Worm (Caenorhabditis elegans) whole organism, young adult: ENCODE measurements around the gene gck-4.

ENCODE experiments used
- F39B2.1 ChIP-seq: fragments of 200-800 bp; sonication (Bioruptor generic); IDR thresholded peaks from 2 replicates; pipeline ENCODE4 v1.3.6; 2022; ENCODE audit warnings: missing genetic modification reagents, missing genetic modification characterization, missing compliant biosample characterization
- cebp-1 ChIP-seq, 2 experiments: fragments of 200-800 bp in 1 of 2; sonication (Bioruptor generic) in 1 of 2; sonication (generic microtip) in 1 of 2; IDR thresholded peaks in 1 of 2; optimal IDR thresholded peaks in 1 of 2; 2 replicates each; pipeline versions ENCODE4 v1.3.6 to Lab custom; 2017 to 2022; ENCODE audit warnings: missing compliant biosample characterization in 2 of 2, missing genetic modification characterization in 2 of 2, mild to moderate bottlenecking in 1 of 2, missing genetic modification reagents in 1 of 2, moderate library complexity in 1 of 2
- ceh-100 ChIP-seq: fragments of 200-800 bp; sonication (Bioruptor generic); IDR thresholded peaks from 2 replicates; pipeline ENCODE4 v1.3.6; 2022; ENCODE audit warnings: missing genetic modification reagents, missing genetic modification characterization, missing compliant biosample characterization
- madf-10 ChIP-seq: sonication (generic microtip); optimal IDR thresholded peaks from 2 replicates; lab custom pipeline; 2016; ENCODE audit warnings: mild to moderate bottlenecking, missing genetic modification characterization, missing compliant biosample characterization
- tbp1 ChIP-seq: fragments of 200-800 bp; sonication (Bioruptor generic); optimal IDR thresholded peaks from 2 replicates; lab custom pipeline; 2018; ENCODE audit warnings: mild to moderate bottlenecking, missing genetic modification characterization, missing compliant biosample characterization

DNA sequence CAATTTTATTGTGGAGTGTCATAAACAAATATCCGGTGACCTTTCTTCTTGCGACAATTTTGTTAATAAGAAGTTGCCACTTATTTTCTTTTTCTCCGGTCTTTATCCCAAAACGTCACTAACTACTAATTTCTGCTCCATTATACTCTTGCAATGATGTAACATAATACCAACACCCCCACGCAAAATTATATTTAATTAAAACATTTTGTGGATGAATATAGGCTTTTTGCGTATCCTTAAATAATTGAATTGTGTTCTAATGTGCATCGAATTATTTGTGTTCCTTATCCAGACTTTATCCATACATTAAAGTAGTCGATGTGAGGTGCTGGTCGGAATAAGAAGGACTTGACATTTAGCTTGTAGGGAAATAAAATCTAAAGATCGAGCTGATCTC, 25.9 kb downstream of the gck-4 start:
- no peak for TF ChIP-seq F39B2.1 (GFP tag; lab: Robert Waterston, UW)
- no peak for TF ChIP-seq cebp-1 (GFP tag; IDR thresholded peaks at IDR 0.05; lab: Robert Waterston, UW)
- no peak for TF ChIP-seq cebp-1 (tag; optimal IDR thresholded peaks at IDR 0.05; lab: Kevin White, UChicago)
- TF ChIP-seq ceh-100 (GFP tag; lab: Robert Waterston, UW): no peak
- TF ChIP-seq madf-10 (tag; lab: Kevin White, UChicago): no peak
- no peak for TF ChIP-seq tbp1
